Fruit fly (Drosophila melanogaster): Measurements from ENCODE around the gene Tango14.

dm6 chr2L:1163538-1164143, 5.2 kb downstream of the Tango14 start, which contains the start of gene CG5080:
- TF ChIP-seq psq (optimal IDR thresholded peaks at IDR 0.05), result no peak
- no peak for TF ChIP-seq EcR (GFP tag; optimal IDR thresholded peaks at IDR 0.05)
- no peak for TF ChIP-seq Dll (optimal IDR thresholded peaks at IDR 0.05)
- no peak for TF ChIP-seq usp (GFP tag; optimal IDR thresholded peaks at IDR 0.05)
- TF ChIP-seq pan (optimal IDR thresholded peaks at IDR 0.05), result no peak
- no peak for TF ChIP-seq CG8478 (optimal IDR thresholded peaks at IDR 0.05)

Measured in whole organism.